Worm (Caenorhabditis elegans) whole organism, L3 larva: ENCODE data around the gene memb-1.

ENCODE experiments used
- R02D3.7 ChIP-seq: fragments of 150-350 bp; optimal IDR thresholded peaks from 2 replicates; lab custom pipeline; 2014; ENCODE audit warnings: missing biosample characterization, missing genetic modification characterization
- ZK546.5 ChIP-seq: sonication (generic microtip); optimal IDR thresholded peaks from 2 replicates; lab custom pipeline; 2017; ENCODE audit warnings: missing biosample characterization, missing genetic modification characterization
- aly-2 ChIP-seq: fragments of 150-350 bp; optimal IDR thresholded peaks from 2 replicates; lab custom pipeline; 2014; ENCODE audit warnings: missing biosample characterization, missing genetic modification characterization
- ama-1 ChIP-seq: fragments of 150-350 bp; optimal IDR thresholded peaks from 2 replicates; lab custom pipeline; 2018
- ceh-28 ChIP-seq: fragments of 150-350 bp; optimal IDR thresholded peaks from 2 replicates; lab custom pipeline; 2014; ENCODE audit warnings: missing biosample characterization, missing genetic modification reagents, missing genetic modification characterization
- ceh-82 ChIP-seq: fragments of 150-350 bp; optimal IDR thresholded peaks from 2 replicates; lab custom pipeline; 2014; ENCODE audit warnings: missing biosample characterization, missing genetic modification characterization
- ceh-9 ChIP-seq: sonication (generic microtip); optimal IDR thresholded peaks from 2 replicates; lab custom pipeline; 2018; ENCODE audit warnings: missing biosample characterization, missing genetic modification characterization
- daf-12 ChIP-seq: fragments of 150-350 bp; optimal IDR thresholded peaks from 2 replicates; lab custom pipeline; 2014; ENCODE audit warnings: missing biosample characterization, missing genetic modification reagents, missing genetic modification characterization
- egl-27 ChIP-seq: sonication (generic microtip); optimal IDR thresholded peaks from 4 replicates; lab custom pipeline; 2017; ENCODE audit warnings: missing biosample characterization, missing genetic modification reagents, missing genetic modification characterization
- egl-5 ChIP-seq: fragments of 150-350 bp; optimal IDR thresholded peaks from 2 replicates; lab custom pipeline; 2017; ENCODE audit warnings: missing biosample characterization, missing genetic modification reagents, missing genetic modification characterization, inconsistent platforms
- elt-1 ChIP-seq: fragments of 150-350 bp; optimal IDR thresholded peaks from 2 replicates; lab custom pipeline; 2014; ENCODE audit warnings: missing biosample characterization, missing genetic modification characterization
- elt-2 ChIP-seq: sonication (generic microtip); optimal IDR thresholded peaks from 2 replicates; lab custom pipeline; 2016; ENCODE audit warnings: missing genetic modification reagents, mild to moderate bottlenecking, missing genetic modification characterization, missing compliant biosample characterization
- elt-3 ChIP-seq, 3 experiments: fragments of 150-350 bp in 1 of 3; sonication (generic microtip) in 2 of 3; optimal IDR thresholded peaks; 2 replicates in 2 of 3; 4 replicates in 1 of 3; lab custom pipeline; 2014 to 2017; ENCODE audit warnings: missing biosample characterization in 3 of 3, missing genetic modification characterization in 3 of 3
- eor-1 ChIP-seq, 2 experiments: fragments of 150-350 bp; optimal IDR thresholded peaks; 2 replicates each; lab custom pipeline; 2014 to 2018; ENCODE audit warnings: missing biosample characterization in 2 of 2, missing genetic modification characterization in 2 of 2
- fkh-10 ChIP-seq: sonication (generic microtip); optimal IDR thresholded peaks from 2 replicates; lab custom pipeline; 2017; ENCODE audit warnings: missing biosample characterization, missing genetic modification reagents, missing genetic modification characterization
- fkh-2 ChIP-seq: fragments of 150-350 bp; optimal IDR thresholded peaks from 2 replicates; lab custom pipeline; 2014; ENCODE audit warnings: missing biosample characterization, missing genetic modification reagents, missing genetic modification characterization
- fos-1 ChIP-seq: fragments of 150-350 bp; optimal IDR thresholded peaks from 2 replicates; lab custom pipeline; 2014; ENCODE audit warnings: missing biosample characterization, missing genetic modification characterization
- hmg-11 ChIP-seq: sonication (generic microtip); optimal IDR thresholded peaks from 2 replicates; lab custom pipeline; 2016; ENCODE audit warnings: missing genetic modification characterization, missing compliant biosample characterization
- jun-1 ChIP-seq: fragments of 150-350 bp; optimal IDR thresholded peaks from 2 replicates; lab custom pipeline; 2014; ENCODE audit warnings: missing biosample characterization, missing genetic modification reagents, missing genetic modification characterization
- lin-15B ChIP-seq: fragments of 150-350 bp; optimal IDR thresholded peaks from 2 replicates; lab custom pipeline; 2014; ENCODE audit warnings: missing biosample characterization, missing genetic modification characterization
- lin-39 ChIP-seq: fragments of 150-350 bp; optimal IDR thresholded peaks from 2 replicates; lab custom pipeline; 2018; ENCODE audit warnings: missing biosample characterization, missing genetic modification reagents, missing genetic modification characterization
- lsy-12 ChIP-seq: sonication (generic microtip); optimal IDR thresholded peaks from 2 replicates; lab custom pipeline; 2016; ENCODE audit warnings: mild to moderate bottlenecking, missing genetic modification characterization, missing compliant biosample characterization
- mdl-1 ChIP-seq: fragments of 150-350 bp; optimal IDR thresholded peaks from 2 replicates; lab custom pipeline; 2014; ENCODE audit warnings: missing biosample characterization, missing genetic modification characterization
- mml-1 ChIP-seq: fragments of 150-350 bp; sonication (generic microtip); optimal IDR thresholded peaks from 3 replicates; lab custom pipeline; 2014; ENCODE audit warnings: missing biosample characterization, missing genetic modification characterization
- nfya-1 ChIP-seq: sonication (generic microtip); optimal IDR thresholded peaks from 2 replicates; lab custom pipeline; 2017; ENCODE audit warnings: missing genetic modification characterization, mild to moderate bottlenecking, missing compliant biosample characterization, antibody characterized with exemption, moderate library complexity; ENCODE audit not compliant: insufficient read depth
- nhr-11 ChIP-seq: fragments of 150-350 bp; optimal IDR thresholded peaks from 2 replicates; lab custom pipeline; 2014; ENCODE audit warnings: missing biosample characterization, missing genetic modification characterization
- nhr-12 ChIP-seq: fragments of 150-350 bp; optimal IDR thresholded peaks from 2 replicates; lab custom pipeline; 2014; ENCODE audit warnings: missing biosample characterization, missing genetic modification characterization
- nhr-23 ChIP-seq: fragments of 150-350 bp; optimal IDR thresholded peaks from 2 replicates; lab custom pipeline; 2014; ENCODE audit warnings: missing biosample characterization, missing genetic modification reagents, missing genetic modification characterization
- nhr-237 ChIP-seq: fragments of 150-350 bp; optimal IDR thresholded peaks from 2 replicates; lab custom pipeline; 2014; ENCODE audit warnings: missing biosample characterization, missing genetic modification characterization
- nhr-25 ChIP-seq: sonication (generic microtip); optimal IDR thresholded peaks from 2 replicates; lab custom pipeline; 2017; ENCODE audit warnings: missing biosample characterization, missing genetic modification characterization
- nhr-28 ChIP-seq: fragments of 150-350 bp; optimal IDR thresholded peaks from 2 replicates; lab custom pipeline; 2014; ENCODE audit warnings: missing biosample characterization, missing genetic modification characterization
- nhr-43 ChIP-seq: sonication (generic microtip); optimal IDR thresholded peaks from 2 replicates; lab custom pipeline; 2016; ENCODE audit warnings: mild to moderate bottlenecking, missing genetic modification characterization, missing compliant biosample characterization; ENCODE audit not compliant: poor library complexity, severe bottlenecking
- nhr-67 ChIP-seq: fragments of 150-350 bp; optimal IDR thresholded peaks from 2 replicates; lab custom pipeline; 2014; ENCODE audit warnings: missing biosample characterization, missing genetic modification characterization
- nhr-76 ChIP-seq: fragments of 150-350 bp; sonication (generic microtip); optimal IDR thresholded peaks from 5 replicates; lab custom pipeline; 2014; ENCODE audit warnings: missing biosample characterization, missing genetic modification characterization
- nhr-77 ChIP-seq: fragments of 150-350 bp; optimal IDR thresholded peaks from 2 replicates; lab custom pipeline; 2014; ENCODE audit warnings: missing biosample characterization, missing genetic modification characterization
- pha-4 ChIP-seq: fragments of 150-350 bp; optimal IDR thresholded peaks from 2 replicates; lab custom pipeline; 2014; ENCODE audit warnings: missing biosample characterization, missing genetic modification reagents, missing genetic modification characterization
- pqm-1 ChIP-seq: fragments of 150-350 bp; optimal IDR thresholded peaks from 2 replicates; lab custom pipeline; 2017; ENCODE audit warnings: missing biosample characterization, missing genetic modification characterization, inconsistent platforms
- sea-2 ChIP-seq: fragments of 150-350 bp; sonication (generic microtip); optimal IDR thresholded peaks from 4 replicates; lab custom pipeline; 2014; ENCODE audit warnings: missing biosample characterization, missing genetic modification reagents, missing genetic modification characterization
- skn-1 ChIP-seq: fragments of 150-350 bp; optimal IDR thresholded peaks from 2 replicates; lab custom pipeline; 2014; ENCODE audit warnings: missing biosample characterization, missing genetic modification characterization
- snpc-4 ChIP-seq: fragments of 150-350 bp; optimal IDR thresholded peaks from 2 replicates; lab custom pipeline; 2014; ENCODE audit warnings: missing biosample characterization, missing genetic modification characterization
- tbx-2 ChIP-seq: sonication (generic microtip); optimal IDR thresholded peaks from 2 replicates; lab custom pipeline; 2016; ENCODE audit warnings: mild to moderate bottlenecking, missing genetic modification characterization, missing compliant biosample characterization
- unc-39 ChIP-seq: sonication (generic microtip); optimal IDR thresholded peaks from 4 replicates; lab custom pipeline; 2017; ENCODE audit warnings: missing biosample characterization, missing genetic modification characterization
- unc-62 ChIP-seq: fragments of 150-350 bp; sonication (generic microtip); optimal IDR thresholded peaks from 4 replicates; lab custom pipeline; 2014; ENCODE audit warnings: missing biosample characterization, missing genetic modification reagents, missing genetic modification characterization
- zag-1 ChIP-seq: fragments of 150-350 bp; optimal IDR thresholded peaks from 2 replicates; lab custom pipeline; 2014; ENCODE audit warnings: missing biosample characterization, missing genetic modification characterization
- ztf-11 ChIP-seq: fragments of 150-350 bp; optimal IDR thresholded peaks from 2 replicates; lab custom pipeline; 2014; ENCODE audit warnings: missing biosample characterization, missing genetic modification characterization
- ztf-4 ChIP-seq: fragments of 150-350 bp; optimal IDR thresholded peaks from 2 replicates; lab custom pipeline; 2014; ENCODE audit warnings: missing biosample characterization, missing genetic modification characterization

memb-1 gene

DNA sequence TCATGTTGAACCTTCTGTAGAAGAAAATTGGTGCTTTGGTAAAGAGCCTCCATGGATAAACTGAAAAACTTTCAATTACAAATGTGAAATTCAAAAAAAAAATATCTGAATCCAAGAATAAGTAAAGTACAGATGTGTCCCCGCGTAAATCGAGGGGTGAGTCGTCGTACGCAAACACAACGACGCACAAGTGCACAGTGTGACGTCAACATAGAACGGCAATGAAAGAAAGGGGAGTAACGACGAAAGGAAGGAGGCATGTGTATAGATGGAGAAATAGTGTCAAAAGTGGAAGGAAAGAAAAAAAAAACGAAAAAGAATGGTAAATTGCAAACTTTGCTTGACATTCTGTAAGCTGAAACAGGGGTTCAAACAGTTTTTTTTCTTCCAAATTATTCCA lies at the start of gene memb-1:
memb-1 (minus strand) TSS at position 60 of the 400 bp plus-strand sequence.
- peak; percentile 21 for TF ChIP-seq egl-27
- no peak for TF ChIP-seq nhr-43
- TF ChIP-seq fkh-10 (GFP tag; lab: Kevin White, UChicago), result no peak
- no peak for TF ChIP-seq ztf-4 (tag; lab: Kevin White, UChicago)
- TF ChIP-seq nhr-25 (tag; lab: Kevin White, UChicago), result peak; percentile 84
- TF ChIP-seq eor-1 (tag; optimal IDR thresholded peaks at IDR 0.05; lab: Kevin White, UChicago), result no peak
- TF ChIP-seq ceh-82 (tag; lab: Kevin White, UChicago), result no peak
- TF ChIP-seq snpc-4 (tag; lab: Kevin White, UChicago), result peak; percentile 30
- TF ChIP-seq ztf-11, result no peak
- peak; percentile 83 for TF ChIP-seq pha-4 (tag; lab: Kevin White, UChicago)
- peak; percentile 77 for TF ChIP-seq nfya-1 (tag; lab: Kevin White, UChicago)
- TF ChIP-seq elt-3 (tag; optimal IDR thresholded peaks at IDR 0.05; lab: Kevin White, UChicago), result no peak
- peak; percentile 18 for TF ChIP-seq lin-15B (tag; lab: Kevin White, UChicago)
- no peak for TF ChIP-seq tbx-2 (tag; lab: Kevin White, UChicago)
- TF ChIP-seq lin-39 (tag; lab: Kevin White, UChicago), result peak; percentile 73
- no peak for TF ChIP-seq nhr-237 (tag; lab: Kevin White, UChicago)
- no peak for TF ChIP-seq nhr-11 (tag; lab: Kevin White, UChicago)
- TF ChIP-seq elt-2, result peak; percentile 59
- peak; percentile 1 for TF ChIP-seq fkh-2 (tag; lab: Kevin White, UChicago)
- no peak for TF ChIP-seq nhr-28
- TF ChIP-seq egl-5, result peak; percentile 67
- no peak for TF ChIP-seq lsy-12 (tag; lab: Kevin White, UChicago)
- TF ChIP-seq pqm-1, result peak; percentile 74
- TF ChIP-seq ZK546.5 (tag; lab: Kevin White, UChicago), result no peak
- TF ChIP-seq aly-2 (tag; lab: Kevin White, UChicago), result no peak
- TF ChIP-seq hmg-11 (tag; lab: Kevin White, UChicago), result peak; percentile 77
- TF ChIP-seq R02D3.7, result peak; percentile 70
- peak; percentile 50 for TF ChIP-seq jun-1
- TF ChIP-seq ama-1 (lab: Kevin White, UChicago), result no peak
- peak; percentile 77 for TF ChIP-seq nhr-23 (tag; lab: Kevin White, UChicago)
- TF ChIP-seq nhr-76 (tag; lab: Kevin White, UChicago), result no peak
- no peak for TF ChIP-seq nhr-67 (tag; lab: Kevin White, UChicago)
- no peak for TF ChIP-seq unc-39 (tag; lab: Kevin White, UChicago)
- TF ChIP-seq mml-1 (tag; lab: Kevin White, UChicago), result no peak
- peak; percentile 33 for TF ChIP-seq fos-1
- TF ChIP-seq nhr-77, result no peak
- peak; percentile 45 for TF ChIP-seq skn-1 (tag; lab: Kevin White, UChicago)
- TF ChIP-seq zag-1 (tag; lab: Kevin White, UChicago), result no peak
- TF ChIP-seq daf-12 (tag; lab: Kevin White, UChicago), result no peak
- TF ChIP-seq unc-62 (GFP tag; lab: Kevin White, UChicago), result no peak
- no peak for TF ChIP-seq sea-2 (GFP tag; lab: Kevin White, UChicago)
- TF ChIP-seq nhr-12 (tag; lab: Kevin White, UChicago), result no peak
- no peak for TF ChIP-seq mdl-1 (tag; lab: Kevin White, UChicago)
- TF ChIP-seq, all 47 proteins: peak for 17

DNA sequence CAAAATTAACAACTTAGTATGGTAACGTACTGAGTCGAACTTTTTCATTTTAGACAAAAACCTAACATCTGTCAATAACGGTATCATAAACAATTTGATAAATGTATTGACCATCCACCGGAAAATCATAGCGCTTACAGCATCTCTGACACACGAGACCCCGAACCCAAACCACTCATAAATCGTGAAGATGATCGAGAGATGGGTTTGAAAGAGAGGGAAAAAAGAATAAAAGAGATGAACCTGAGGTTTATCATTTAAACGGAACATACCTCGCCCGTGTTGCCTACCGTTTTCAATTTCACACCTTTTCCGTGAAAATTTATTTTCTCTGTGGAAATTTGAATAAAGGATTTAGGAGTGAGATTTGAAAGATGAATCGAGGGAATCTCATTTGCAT lies 48.2 kb upstream of the memb-1 start:
- TF ChIP-seq unc-39 (tag; lab: Kevin White, UChicago), result no peak
- TF ChIP-seq nfya-1 (tag; lab: Kevin White, UChicago), result peak; percentile 7

DNA sequence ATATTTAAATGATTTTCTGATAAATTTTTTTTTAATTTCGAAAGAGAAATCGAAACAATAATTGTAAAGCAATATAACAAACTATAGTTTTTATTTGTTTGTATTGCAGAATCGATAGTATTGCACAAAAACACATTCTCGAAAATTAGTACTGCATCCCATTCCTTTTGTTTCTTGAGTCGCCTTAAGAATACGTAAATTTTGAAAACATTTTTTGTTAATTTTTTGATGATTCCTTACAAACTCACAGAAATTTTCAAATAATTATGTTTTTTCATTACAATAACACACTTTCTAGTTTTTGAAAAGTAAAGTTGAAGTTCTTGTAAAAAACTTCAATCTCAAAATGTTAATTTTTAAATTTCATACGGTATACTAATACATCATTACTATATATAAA lies 44.8 kb upstream of the memb-1 start:
- no peak for TF ChIP-seq ama-1 (lab: Kevin White, UChicago)
- no peak for TF ChIP-seq hmg-11 (tag; lab: Kevin White, UChicago)
- TF ChIP-seq pqm-1, result no peak
- no peak for TF ChIP-seq ztf-4 (tag; lab: Kevin White, UChicago)
- TF ChIP-seq eor-1 (tag; optimal IDR thresholded peaks at IDR 0.05; lab: Kevin White, UChicago), result no peak
- no peak for TF ChIP-seq ztf-11
- no peak for TF ChIP-seq nhr-76 (tag; lab: Kevin White, UChicago)
- no peak for TF ChIP-seq sea-2 (GFP tag; lab: Kevin White, UChicago)
- no peak for TF ChIP-seq ceh-9 (tag; lab: Kevin White, UChicago)
- no peak for TF ChIP-seq fkh-10 (GFP tag; lab: Kevin White, UChicago)
- no peak for TF ChIP-seq elt-1 (tag; lab: Kevin White, UChicago)
- TF ChIP-seq mml-1 (tag; lab: Kevin White, UChicago), result no peak
- TF ChIP-seq nhr-43, result no peak
- TF ChIP-seq elt-2, result no peak
- TF ChIP-seq ZK546.5 (tag; lab: Kevin White, UChicago), result no peak
- TF ChIP-seq ceh-28 (tag; lab: Kevin White, UChicago), result no peak
- no peak for TF ChIP-seq unc-62 (GFP tag; lab: Kevin White, UChicago)
- no peak for TF ChIP-seq pha-4 (tag; lab: Kevin White, UChicago)
